Worm (Caenorhabditis elegans) whole organism, mixed stage, embryonic: Measurements from ENCODE around the gene degt-1.

Source experiments
- M03D4.4 ChIP-seq: sonication (generic microtip); optimal IDR thresholded peaks from 2 replicates; lab custom pipeline; 2017; ENCODE audit warnings: mild to moderate bottlenecking, missing genetic modification characterization, missing compliant biosample characterization
- bed-3 ChIP-seq: fragments of 200-800 bp; sonication (Bioruptor generic); optimal IDR thresholded peaks from 3 replicates; lab custom pipeline; 2018; ENCODE audit warnings: mild to moderate bottlenecking, missing genetic modification characterization, moderate library complexity, missing compliant biosample characterization
- blmp-1 ChIP-seq: fragments of 150-350 bp; optimal IDR thresholded peaks from 2 replicates; lab custom pipeline; 2014; ENCODE audit warnings: missing biosample characterization, missing genetic modification characterization
- ceh-39 ChIP-seq: fragments of 150-350 bp; optimal IDR thresholded peaks from 2 replicates; lab custom pipeline; 2014; ENCODE audit warnings: missing biosample characterization, missing genetic modification characterization
- ceh-83 ChIP-seq: fragments of 200-800 bp; sonication (Bioruptor generic); optimal IDR thresholded peaks from 2 replicates; lab custom pipeline; 2018; ENCODE audit warnings: mild to moderate bottlenecking, missing genetic modification characterization, missing compliant biosample characterization
- cnd-1 ChIP-seq: fragments of 200-800 bp; sonication (Bioruptor generic); optimal IDR thresholded peaks from 2 replicates; lab custom pipeline; 2018; ENCODE audit warnings: mild to moderate bottlenecking, missing genetic modification characterization, missing compliant biosample characterization
- drap-1 ChIP-seq: fragments of 200-800 bp; sonication (Bioruptor generic); optimal IDR thresholded peaks from 3 replicates; lab custom pipeline; 2018; ENCODE audit warnings: mild to moderate bottlenecking, missing genetic modification characterization, missing compliant biosample characterization
- elt-1 ChIP-seq: sonication (generic microtip); optimal IDR thresholded peaks from 2 replicates; lab custom pipeline; 2017; ENCODE audit warnings: missing genetic modification characterization, mild to moderate bottlenecking, missing compliant biosample characterization, antibody characterized with exemption, moderate library complexity, borderline replicate concordance; ENCODE audit not compliant: insufficient read depth
- elt-3 ChIP-seq: fragments of 150-350 bp; optimal IDR thresholded peaks from 2 replicates; lab custom pipeline; 2014; ENCODE audit warnings: missing biosample characterization, missing genetic modification characterization
- flh-1 ChIP-seq: fragments of 200-800 bp; sonication (Bioruptor generic); optimal IDR thresholded peaks from 2 replicates; lab custom pipeline; 2018; ENCODE audit warnings: mild to moderate bottlenecking, missing genetic modification characterization, moderate library complexity, missing compliant biosample characterization
- ham-2 ChIP-seq: fragments of 200-800 bp; sonication (Bioruptor generic); optimal IDR thresholded peaks from 2 replicates; lab custom pipeline; 2018; ENCODE audit warnings: mild to moderate bottlenecking, missing genetic modification characterization, missing compliant biosample characterization
- hlh-1 ChIP-seq: fragments of 150-350 bp; optimal IDR thresholded peaks from 2 replicates; lab custom pipeline; 2014; ENCODE audit warnings: missing biosample characterization, missing genetic modification reagents, missing genetic modification characterization
- lin-13 ChIP-seq: fragments of 150-350 bp; optimal IDR thresholded peaks from 2 replicates; lab custom pipeline; 2014; ENCODE audit warnings: missing biosample characterization, missing genetic modification characterization
- lin-32 ChIP-seq: fragments of 200-800 bp; sonication (Bioruptor generic); optimal IDR thresholded peaks from 2 replicates; lab custom pipeline; 2018; ENCODE audit warnings: mild to moderate bottlenecking, missing genetic modification characterization, missing compliant biosample characterization
- lsy-2 ChIP-seq: fragments of 150-350 bp; optimal IDR thresholded peaks from 2 replicates; lab custom pipeline; 2014; ENCODE audit warnings: missing biosample characterization, missing genetic modification characterization
- mab-5 ChIP-seq: fragments of 150-350 bp; optimal IDR thresholded peaks from 2 replicates; lab custom pipeline; 2014; ENCODE audit warnings: missing biosample characterization, missing genetic modification characterization
- mep-1 ChIP-seq: fragments of 150-350 bp; optimal IDR thresholded peaks from 2 replicates; lab custom pipeline; 2017; ENCODE audit warnings: missing biosample characterization, missing genetic modification reagents, missing genetic modification characterization, inconsistent platforms
- mls-2 ChIP-seq: sonication (generic microtip); optimal IDR thresholded peaks from 2 replicates; lab custom pipeline; 2016; ENCODE audit warnings: mild to moderate bottlenecking, missing genetic modification characterization, moderate library complexity, missing compliant biosample characterization
- nhr-12 ChIP-seq: fragments of 150-350 bp; optimal IDR thresholded peaks from 2 replicates; lab custom pipeline; 2014; ENCODE audit warnings: missing biosample characterization, missing genetic modification characterization
- nhr-2 ChIP-seq: fragments of 150-350 bp; optimal IDR thresholded peaks from 2 replicates; lab custom pipeline; 2014; ENCODE audit warnings: missing biosample characterization, missing genetic modification characterization
- nhr-76 ChIP-seq: sonication (generic microtip); optimal IDR thresholded peaks from 2 replicates; lab custom pipeline; 2017; ENCODE audit warnings: missing biosample characterization, missing genetic modification characterization
- pha-4 ChIP-seq: fragments of 150-350 bp; optimal IDR thresholded peaks from 2 replicates; lab custom pipeline; 2018; ENCODE audit warnings: missing biosample characterization, missing genetic modification reagents, missing genetic modification characterization
- sem-2 ChIP-seq: fragments of 200-800 bp; sonication (Bioruptor generic); optimal IDR thresholded peaks from 2 replicates; lab custom pipeline; 2018; ENCODE audit warnings: mild to moderate bottlenecking, missing genetic modification characterization, missing compliant biosample characterization
- snpc-4 ChIP-seq: fragments of 150-350 bp; optimal IDR thresholded peaks from 2 replicates; lab custom pipeline; 2014; ENCODE audit warnings: missing biosample characterization, missing genetic modification characterization
- sptf-1 ChIP-seq: sonication (generic microtip); optimal IDR thresholded peaks from 2 replicates; lab custom pipeline; 2017; ENCODE audit warnings: mild to moderate bottlenecking, missing genetic modification characterization, moderate library complexity, missing compliant biosample characterization
- tbx-8 ChIP-seq: fragments of 200-800 bp; sonication (Bioruptor generic); optimal IDR thresholded peaks from 2 replicates; lab custom pipeline; 2018; ENCODE audit warnings: mild to moderate bottlenecking, missing genetic modification characterization, moderate library complexity, missing compliant biosample characterization
- unc-120 ChIP-seq: sonication (generic microtip); optimal IDR thresholded peaks from 2 replicates; lab custom pipeline; 2017; ENCODE audit warnings: missing genetic modification characterization, missing compliant biosample characterization; ENCODE audit not compliant: poor library complexity, severe bottlenecking
- unc-39 ChIP-seq: fragments of 150-350 bp; optimal IDR thresholded peaks from 2 replicates; lab custom pipeline; 2014; ENCODE audit warnings: missing biosample characterization, missing genetic modification characterization
- unc-62 ChIP-seq: fragments of 150-350 bp; optimal IDR thresholded peaks from 2 replicates; lab custom pipeline; 2014; ENCODE audit warnings: missing biosample characterization, missing genetic modification reagents, missing genetic modification characterization
- zip-8 ChIP-seq: fragments of 150-350 bp; optimal IDR thresholded peaks from 2 replicates; lab custom pipeline; 2014; ENCODE audit warnings: missing biosample characterization, missing genetic modification characterization
- ztf-11 ChIP-seq: fragments of 150-350 bp; optimal IDR thresholded peaks from 2 replicates; lab custom pipeline; 2014; ENCODE audit warnings: missing biosample characterization, missing genetic modification characterization

degt-1 gene

DNA sequence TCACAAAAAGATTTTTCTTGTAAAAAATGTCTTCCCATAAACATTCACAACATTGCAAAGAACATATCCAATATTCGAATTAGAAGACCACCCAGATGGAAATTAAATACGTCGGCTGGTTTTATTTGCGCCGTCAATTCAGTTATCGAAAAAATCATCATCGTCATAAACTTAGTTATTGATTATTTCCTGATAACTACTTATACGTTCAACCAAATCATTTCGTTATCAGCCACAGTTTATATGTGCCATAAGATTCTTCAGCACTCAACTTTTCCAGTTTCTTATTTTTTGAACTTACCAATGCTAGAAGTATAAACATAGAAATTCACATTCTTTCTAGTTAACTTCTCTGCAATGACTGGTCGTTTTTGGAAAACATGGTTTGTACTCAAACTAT, 40.5 kb downstream of the degt-1 start:
- TF ChIP-seq unc-39 (tag; lab: Kevin White, UChicago) (no peak), lin-13 (tag; lab: Kevin White, UChicago) (no peak), bed-3 (no peak), drap-1 (GFP tag; lab: Kevin White, UChicago) (no peak), pha-4 (tag; lab: Kevin White, UChicago) (no peak), unc-62 (GFP tag; lab: Kevin White, UChicago) (no peak), mab-5 (tag; lab: Kevin White, UChicago) (no peak), flh-1 (no peak), ztf-11 (tag; lab: Kevin White, UChicago) (no peak), ceh-83 (GFP tag; lab: Kevin White, UChicago) (no peak), zip-8 (tag; lab: Kevin White, UChicago) (no peak), mls-2 (tag; lab: Kevin White, UChicago) (no peak), hlh-1 (tag; lab: Kevin White, UChicago) (no peak), lin-32 (no peak), tbx-8 (GFP tag; lab: Kevin White, UChicago) (no peak), sem-2 (GFP tag; lab: Kevin White, UChicago) (no peak)

DNA sequence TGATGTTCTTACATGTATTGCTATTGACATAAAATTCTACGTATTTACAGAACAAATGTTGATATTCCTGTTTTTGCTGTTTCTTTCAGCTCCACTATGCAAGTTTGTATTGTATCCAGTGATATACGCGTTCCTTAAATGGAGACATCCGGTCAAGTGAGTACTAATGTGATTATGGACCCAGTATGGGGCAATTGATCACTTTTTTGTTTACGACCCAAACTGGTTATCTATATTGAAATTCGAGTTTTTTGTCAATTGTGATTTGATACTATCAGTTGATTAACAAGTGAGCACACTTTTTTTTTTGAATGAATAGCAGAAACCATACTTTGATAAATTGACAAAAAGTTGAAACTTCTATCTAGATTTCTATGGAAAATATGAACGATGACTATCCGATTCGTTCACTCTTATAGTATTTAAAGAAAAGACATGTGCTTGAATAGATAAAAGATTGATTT, 41.7 kb downstream of the degt-1 start, which contains the start of gene T21C9.6:
T21C9.6 (plus strand) TSS at position 51 of the 464 bp plus-strand sequence.
- no peak for TF ChIP-seq ceh-39 (tag; lab: Kevin White, UChicago)
- TF ChIP-seq pha-4 (tag; lab: Kevin White, UChicago), result no peak
- no peak for TF ChIP-seq nhr-2 (tag; lab: Kevin White, UChicago)
- TF ChIP-seq drap-1 (GFP tag; lab: Kevin White, UChicago), result no peak
- TF ChIP-seq snpc-4 (tag; lab: Kevin White, UChicago), result no peak
- no peak for TF ChIP-seq nhr-12
- no peak for TF ChIP-seq cnd-1
- TF ChIP-seq unc-62 (GFP tag; lab: Kevin White, UChicago), result no peak
- no peak for TF ChIP-seq ham-2
- TF ChIP-seq unc-120, result no peak
- no peak for TF ChIP-seq ceh-83 (GFP tag; lab: Kevin White, UChicago)

DNA sequence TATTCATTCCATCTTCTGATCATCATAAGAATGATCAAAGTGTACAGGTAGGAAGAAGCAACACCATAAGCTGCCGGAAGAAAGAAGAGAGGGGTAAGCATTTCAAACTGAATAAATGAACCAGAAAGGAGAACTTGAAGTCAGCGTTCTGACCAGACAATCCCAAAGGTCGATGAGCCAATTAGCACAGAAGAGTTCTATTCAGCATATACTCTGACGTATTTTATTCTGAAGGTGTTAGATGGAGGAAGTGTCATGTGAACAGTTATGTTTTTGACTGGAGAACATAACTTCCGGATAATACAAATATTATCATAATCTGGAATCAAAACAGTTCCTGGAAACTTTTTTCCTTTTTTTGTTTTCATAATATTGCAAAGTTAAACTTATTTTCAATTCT, 48.6 kb downstream of the degt-1 start, which contains the start of gene srg-32:
srg-32 (minus strand) TSS at position 101 of the 400 bp plus-strand sequence.
- no peak for TF ChIP-seq unc-120
- no peak for TF ChIP-seq mep-1 (tag; lab: Kevin White, UChicago)
- no peak for TF ChIP-seq drap-1 (GFP tag; lab: Kevin White, UChicago)
- TF ChIP-seq tbx-8 (GFP tag; lab: Kevin White, UChicago), result no peak
- no peak for TF ChIP-seq sem-2 (GFP tag; lab: Kevin White, UChicago)
- no peak for TF ChIP-seq nhr-2 (tag; lab: Kevin White, UChicago)
- TF ChIP-seq ham-2, result no peak
- TF ChIP-seq sptf-1 (tag; lab: Kevin White, UChicago), result no peak
- no peak for TF ChIP-seq blmp-1 (tag; lab: Kevin White, UChicago)
- no peak for TF ChIP-seq ceh-83 (GFP tag; lab: Kevin White, UChicago)
- no peak for TF ChIP-seq nhr-76 (tag; lab: Kevin White, UChicago)
- TF ChIP-seq lsy-2 (tag; lab: Kevin White, UChicago), result no peak
- no peak for TF ChIP-seq nhr-12
- no peak for TF ChIP-seq unc-62 (GFP tag; lab: Kevin White, UChicago)
- TF ChIP-seq mls-2 (tag; lab: Kevin White, UChicago), result no peak
- no peak for TF ChIP-seq elt-1 (tag; lab: Kevin White, UChicago)
- no peak for TF ChIP-seq hlh-1 (tag; lab: Kevin White, UChicago)
- TF ChIP-seq lin-32, result no peak

DNA sequence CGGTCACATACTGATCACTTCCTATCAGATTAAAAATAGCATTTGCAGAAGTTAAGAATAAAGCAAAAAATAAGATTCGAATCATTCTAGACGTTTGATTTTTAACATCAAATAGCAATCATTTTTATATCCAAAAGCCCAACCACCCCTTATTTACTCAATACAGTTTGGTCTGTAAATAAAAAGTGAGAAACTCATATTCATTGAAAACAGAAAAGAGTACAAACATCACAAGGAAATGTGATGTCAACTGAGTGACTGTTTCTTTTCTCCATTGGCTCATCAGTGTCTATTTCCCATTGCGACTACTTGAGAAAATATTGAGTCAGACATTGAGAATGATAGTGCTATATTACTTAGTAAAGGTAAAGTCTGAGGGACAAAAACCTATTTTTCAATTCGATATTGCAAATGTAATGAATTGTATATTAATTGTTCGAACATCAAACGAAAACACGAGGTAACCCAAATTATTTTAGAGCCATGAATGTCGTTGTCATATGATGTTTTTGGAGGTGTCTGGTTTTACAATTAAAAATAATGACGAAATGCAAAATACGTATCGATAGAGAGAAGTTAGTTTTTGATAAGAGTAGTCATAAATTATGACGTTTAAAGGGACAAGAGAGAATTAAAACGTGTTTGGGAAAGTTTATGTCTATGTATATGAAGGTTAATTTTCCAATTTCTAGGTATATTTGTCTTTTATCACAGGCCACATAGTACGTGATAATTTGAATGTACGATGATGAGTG, 49.8 kb downstream of the degt-1 start, which contains the start of gene ttr-23:
ttr-23 (minus strand) TSS at position 87 of the 755 bp plus-strand sequence.
- TF ChIP-seq unc-120, result no peak
- no peak for TF ChIP-seq mls-2 (tag; lab: Kevin White, UChicago)
- TF ChIP-seq elt-1 (tag; lab: Kevin White, UChicago), result no peak
- TF ChIP-seq unc-62 (GFP tag; lab: Kevin White, UChicago), result no peak
- no peak for TF ChIP-seq snpc-4 (tag; lab: Kevin White, UChicago)
- no peak for TF ChIP-seq zip-8 (tag; lab: Kevin White, UChicago)
- TF ChIP-seq flh-1, result no peak
- TF ChIP-seq lin-32, result no peak
- TF ChIP-seq drap-1 (GFP tag; lab: Kevin White, UChicago), result no peak
- no peak for TF ChIP-seq ceh-39 (tag; lab: Kevin White, UChicago)
- TF ChIP-seq mab-5 (tag; lab: Kevin White, UChicago), result no peak
- no peak for TF ChIP-seq elt-3
- TF ChIP-seq nhr-76 (tag; lab: Kevin White, UChicago), result no peak
- TF ChIP-seq ham-2, result no peak
- TF ChIP-seq M03D4.4, result no peak
- no peak for TF ChIP-seq ceh-83 (GFP tag; lab: Kevin White, UChicago)
- no peak for TF ChIP-seq lin-13 (tag; lab: Kevin White, UChicago)
- TF ChIP-seq sptf-1 (tag; lab: Kevin White, UChicago), result no peak
- TF ChIP-seq pha-4 (tag; lab: Kevin White, UChicago), result no peak
